Worm (Caenorhabditis elegans): ENCODE results near the gene F23H11.7.

Gene F23H11.7

DNA sequence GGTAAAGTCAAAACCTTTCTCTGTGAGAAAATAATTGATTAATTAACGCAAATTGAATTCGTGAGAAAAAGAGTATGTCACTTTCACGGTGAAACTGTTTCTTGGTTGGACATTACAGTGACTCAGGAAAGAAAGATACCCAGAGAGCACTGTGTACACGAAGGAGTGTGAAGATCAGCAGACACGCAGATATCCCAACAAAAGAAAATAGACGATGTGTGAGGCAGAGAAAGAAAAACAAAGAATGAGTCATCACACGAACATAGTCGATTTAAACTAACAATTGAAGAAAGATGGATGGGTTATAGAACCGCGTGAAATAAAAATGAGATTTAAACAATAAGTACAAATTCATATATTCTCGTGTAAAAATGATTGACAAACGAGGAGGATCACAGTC is 11.2 kb downstream of the F23H11.7 start:
- TF ChIP-seq cebp-1 (GFP tag; IDR thresholded peaks at IDR 0.05) (no peak), cebp-1 (tag; optimal IDR thresholded peaks at IDR 0.05) (peak; percentile 2), sea-2 (GFP tag; IDR thresholded peaks at IDR 0.05) (no peak), ceh-79 (tag; optimal IDR thresholded peaks at IDR 0.05) (no peak), hmg-1.2 (GFP tag; IDR thresholded peaks at IDR 0.05) (peak; percentile 16; the same call in 1 of the 2 replicates), die-1 (tag; optimal IDR thresholded peaks at IDR 0.05) (no peak)

DNA sequence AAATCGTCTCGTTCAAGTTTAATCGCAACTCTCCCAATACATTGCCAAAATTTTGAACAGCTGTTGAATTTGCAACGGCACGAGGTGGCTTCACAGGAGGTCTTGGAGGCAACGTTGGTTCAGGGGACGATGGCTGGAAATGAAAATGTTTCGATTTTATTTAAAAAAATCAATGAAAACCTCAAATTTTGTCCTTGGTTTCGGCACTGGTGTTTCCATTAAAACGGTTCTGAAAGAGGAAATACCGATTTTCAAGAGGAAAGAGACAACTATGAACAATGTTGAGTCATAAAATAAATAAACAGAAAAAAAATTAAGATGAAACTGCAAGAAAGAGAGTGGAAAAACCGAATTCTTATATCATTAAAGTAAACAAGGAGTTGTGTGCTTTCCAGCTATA is 11.9 kb downstream of the F23H11.7 start, which contains the start of gene F23H11.4:
F23H11.4 (minus strand) TSS at position 229 of the 400 bp plus-strand sequence.
- TF ChIP-seq ceh-91 (GFP tag; IDR thresholded peaks at IDR 0.05): no peak
- no peak for TF ChIP-seq tlf-1 (GFP tag; optimal IDR thresholded peaks at IDR 0.05)
- no peak for TF ChIP-seq Y67H2A.10 (GFP tag; conservative IDR thresholded peaks at IDR 0.05)
- TF ChIP-seq rec-8 (tag; optimal IDR thresholded peaks at IDR 0.05): no peak
- no peak for TF ChIP-seq madf-10 (tag; optimal IDR thresholded peaks at IDR 0.05)
- TF ChIP-seq attf-5 (GFP tag; optimal IDR thresholded peaks at IDR 0.05): no peak
- TF ChIP-seq somi-1 (GFP tag; optimal IDR thresholded peaks at IDR 0.05): no peak
- no peak for TF ChIP-seq zim-3 (tag; optimal IDR thresholded peaks at IDR 0.05)
- TF ChIP-seq cebp-2 (GFP tag; IDR thresholded peaks at IDR 0.05): no peak
- no peak for TF ChIP-seq lin-26 (GFP tag; IDR thresholded peaks at IDR 0.05)
- no peak for TF ChIP-seq K11D2.4 (GFP tag; IDR thresholded peaks at IDR 0.05)
- no peak for TF ChIP-seq ztf-28 (GFP tag; IDR thresholded peaks at IDR 0.05)
- no peak for TF ChIP-seq sptf-2 (GFP tag; optimal IDR thresholded peaks at IDR 0.05)
- no peak for TF ChIP-seq egl-18 (GFP tag; IDR thresholded peaks at IDR 0.05)

DNA sequence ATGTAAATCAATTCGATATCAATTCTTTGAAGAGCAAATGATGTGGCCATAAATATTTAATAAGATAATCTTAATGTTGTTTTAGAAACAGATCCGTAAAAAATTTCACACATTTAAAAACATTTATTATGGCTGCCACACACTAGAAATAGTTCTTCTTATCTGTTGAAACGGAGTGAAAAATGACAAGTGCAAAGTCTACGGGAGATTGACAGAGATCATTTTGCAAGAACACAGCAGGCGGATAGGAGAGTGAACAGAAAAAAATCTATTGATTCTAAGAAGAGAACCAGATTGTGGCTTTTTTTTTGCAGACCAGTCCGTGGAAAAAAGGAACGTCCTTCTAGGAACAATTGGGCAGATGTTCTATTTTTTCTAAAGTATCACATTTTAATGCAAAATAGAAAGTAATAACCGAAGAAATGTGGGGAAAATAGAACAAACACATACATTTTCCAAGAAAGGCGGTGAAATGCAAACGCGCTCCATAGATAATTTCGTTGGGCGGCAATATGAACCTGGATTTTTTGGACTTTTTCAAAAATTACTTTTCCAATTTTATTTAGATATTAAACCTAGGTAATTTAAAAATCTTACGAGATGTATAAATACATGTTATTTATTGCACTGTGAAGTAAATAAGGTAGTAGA is 17.5 kb downstream of the F23H11.7 start:
- TF ChIP-seq nhr-27 (tag; optimal IDR thresholded peaks at IDR 0.05) (no peak), aptf-3 (GFP tag; IDR thresholded peaks at IDR 0.05) (no peak), let-607 (tag; optimal IDR thresholded peaks at IDR 0.05) (no peak), mes-4 (tag; optimal IDR thresholded peaks at IDR 0.05) (no peak), athp-1 (tag; optimal IDR thresholded peaks at IDR 0.05) (peak; percentile 19), nhr-90 (tag; optimal IDR thresholded peaks at IDR 0.05) (no peak), efl-1 (GFP tag; optimal IDR thresholded peaks at IDR 0.05) (peak; percentile 57), lin-35 (GFP tag; optimal IDR thresholded peaks at IDR 0.05) (peak in 1 of 3 experiments; percentile 39), ZK185.1 (tag; optimal IDR thresholded peaks at IDR 0.05; ENCODE audit: poor library complexity, severe bottlenecking) (no peak), Y67H2A.10 (GFP tag; conservative IDR thresholded peaks at IDR 0.05) (no peak), K12H6.12 (tag; optimal IDR thresholded peaks at IDR 0.05) (no peak), madf-6 (GFP tag; IDR thresholded peaks at IDR 0.05) (peak; percentile 35; the same call in 1 of the 2 replicates), mel-28 (tag; optimal IDR thresholded peaks at IDR 0.05; ENCODE audit: borderline replicate concordance) (no peak), pbrm-1 (GFP tag; IDR thresholded peaks at IDR 0.05) (no peak), B0261.1 (tag; optimal IDR thresholded peaks at IDR 0.05) (no peak), snpc-1.1 (tag; optimal IDR thresholded peaks at IDR 0.05; ENCODE audit: insufficient read depth) (no peak), lin-40 (tag; optimal IDR thresholded peaks at IDR 0.05) (peak; percentile 25), cebp-1 (GFP tag; IDR thresholded peaks at IDR 0.05) (no peak), cebp-1 (tag; optimal IDR thresholded peaks at IDR 0.05) (no peak), nhr-120 (GFP tag; IDR thresholded peaks at IDR 0.05) (no peak), F10E7.11 (tag; optimal IDR thresholded peaks at IDR 0.05) (no peak), nhr-80 (tag; optimal IDR thresholded peaks at IDR 0.05) (peak; percentile 54), pha-4 (tag; optimal IDR thresholded peaks at IDR 0.05) (no peak), repo-1 (tag; optimal IDR thresholded peaks at IDR 0.05) (no peak), dpl-1 (GFP tag; optimal IDR thresholded peaks at IDR 0.05) (peak; percentile 47), D2030.7 (GFP tag; IDR thresholded peaks at IDR 0.05) (peak; percentile 11; the same call in 1 of the 2 replicates), nfya-1 (tag; optimal IDR thresholded peaks at IDR 0.05; ENCODE audit: borderline replicate concordance, insufficient read depth) (no peak), ceh-79 (tag; optimal IDR thresholded peaks at IDR 0.05) (no peak), Y56A3A.18 (GFP tag; IDR thresholded peaks at IDR 0.05) (no peak)
